Fruit fly (Drosophila melanogaster) whole organism, embryonic: ENCODE measurements around the gene Acph-1.

ENCODE experiments used
- CG10959 ChIP-seq: fragments of 200-800 bp; sonication (Bioruptor generic); IDR thresholded peaks from 2 replicates; pipeline ENCODE4 v1.3.6; 2022; ENCODE audit warnings: missing biosample characterization, missing genetic modification characterization
- CG11504 ChIP-seq: fragments of 200-800 bp; sonication (Bioruptor generic); optimal IDR thresholded peaks from 3 replicates; lab custom pipeline; 2019; ENCODE audit warnings: missing biosample characterization, mild to moderate bottlenecking, missing genetic modification characterization, moderate library complexity
- CG12744 ChIP-seq: fragments of 200-800 bp; sonication (Bioruptor generic); optimal IDR thresholded peaks from 2 replicates; lab custom pipeline; 2016; ENCODE audit warnings: missing biosample characterization, missing genetic modification characterization
- CG14014 ChIP-seq: fragments of 200-800 bp; sonication (Bioruptor generic); IDR thresholded peaks from 2 replicates; pipeline ENCODE4 v1.3.6; 2022; ENCODE audit warnings: missing biosample characterization, missing genetic modification characterization
- CG1647 ChIP-seq: fragments of 200-800 bp; sonication (Bioruptor generic); optimal IDR thresholded peaks from 3 replicates; lab custom pipeline; 2016; ENCODE audit warnings: missing biosample characterization, missing genetic modification characterization
- CG4424 ChIP-seq: fragments of 200-800 bp; sonication (Bioruptor generic); optimal IDR thresholded peaks from 3 replicates; lab custom pipeline; 2016; ENCODE audit warnings: missing biosample characterization, missing genetic modification characterization
- CG5245 ChIP-seq: fragments of 200-800 bp; sonication (Bioruptor generic); optimal IDR thresholded peaks from 3 replicates; lab custom pipeline; 2016; ENCODE audit warnings: missing biosample characterization, missing genetic modification characterization
- CG6791 ChIP-seq: fragments of 200-800 bp; sonication (Bioruptor generic); IDR thresholded peaks from 3 replicates; pipeline ENCODE4 v1.3.6; 2022; ENCODE audit warnings: missing biosample characterization, missing genetic modification characterization; ENCODE audit not compliant: partially characterized antibody
- CG9215 ChIP-seq: fragments of 200-800 bp; sonication (Bioruptor generic); IDR thresholded peaks from 2 replicates; pipeline ENCODE4 v1.3.6; 2022; ENCODE audit warnings: missing biosample characterization, missing genetic modification characterization
- Dek ChIP-seq: fragments of 200-800 bp; sonication (Bioruptor generic); optimal IDR thresholded peaks from 3 replicates; lab custom pipeline; 2019; ENCODE audit warnings: missing biosample characterization, mild to moderate bottlenecking, missing genetic modification characterization, moderate library complexity
- Drgx ChIP-seq: fragments of 200-800 bp; sonication (Bioruptor generic); IDR thresholded peaks from 2 replicates; pipeline ENCODE4 v1.3.6; 2022; ENCODE audit warnings: missing biosample characterization, missing genetic modification characterization
- ERR ChIP-seq: fragments of 200-800 bp; sonication (Bioruptor generic); optimal IDR thresholded peaks from 2 replicates; lab custom pipeline; 2016; ENCODE audit warnings: missing biosample characterization, missing genetic modification characterization
- Ets65A ChIP-seq: fragments of 200-800 bp; sonication (Bioruptor generic); peaks from one replicate; lab custom pipeline; 2016; ENCODE audit warnings: missing biosample characterization, missing genetic modification characterization
- HLHmδ ChIP-seq: fragments of 200-800 bp; sonication (Bioruptor generic); optimal IDR thresholded peaks from 2 replicates; lab custom pipeline; 2018; ENCODE audit warnings: missing biosample characterization, mild to moderate bottlenecking, missing genetic modification characterization, moderate library complexity
- Hsf ChIP-seq: fragments of 200-800 bp; sonication (Bioruptor generic); optimal IDR thresholded peaks from 3 replicates; lab custom pipeline; 2016; ENCODE audit warnings: missing biosample characterization, missing genetic modification characterization
- MBD-R2 ChIP-seq: fragments of 200-800 bp; sonication (Bioruptor generic); IDR thresholded peaks from 2 replicates; pipeline ENCODE4 v1.3.6; 2022; ENCODE audit warnings: missing biosample characterization, missing genetic modification characterization
- Pdp1 ChIP-seq, 2 experiments: fragments of 200-800 bp; sonication (Bioruptor generic); optimal IDR thresholded peaks; 3 replicates each; lab custom pipeline; 2016; ENCODE audit warnings: missing biosample characterization in 2 of 2, missing genetic modification characterization in 2 of 2, mild to moderate bottlenecking in 1 of 2, moderate library complexity in 1 of 2
- Sox100B ChIP-seq: fragments of 200-800 bp; sonication (Bioruptor generic); optimal IDR thresholded peaks from 3 replicates; lab custom pipeline; 2018; ENCODE audit warnings: missing biosample characterization, mild to moderate bottlenecking, missing genetic modification characterization
- Usf ChIP-seq: fragments of 200-800 bp; sonication (Bioruptor generic); optimal IDR thresholded peaks from 2 replicates; lab custom pipeline; 2017; ENCODE audit warnings: missing genotype, missing biosample characterization, missing genetic modification characterization
- bsh ChIP-seq, 2 experiments: fragments of 200-800 bp; sonication (Bioruptor generic); optimal IDR thresholded peaks; 2 replicates each; lab custom pipeline; 2017 to 2018; ENCODE audit warnings: mild to moderate bottlenecking in 2 of 2, missing biosample characterization in 2 of 2, missing genetic modification characterization in 2 of 2, moderate library complexity in 1 of 2
- ci ChIP-seq: fragments of 200-800 bp; sonication (Bioruptor generic); IDR thresholded peaks from 3 replicates; pipeline ENCODE4 v1.3.6; 2022; ENCODE audit warnings: missing biosample characterization, missing genetic modification characterization
- ewg ChIP-seq: fragments of 200-800 bp; sonication (Bioruptor generic); optimal IDR thresholded peaks from 3 replicates; lab custom pipeline; 2017; ENCODE audit warnings: mild to moderate bottlenecking, missing biosample characterization, missing genetic modification reagents, missing genetic modification characterization
- exex ChIP-seq: fragments of 200-800 bp; sonication (Bioruptor generic); optimal IDR thresholded peaks from 4 replicates; lab custom pipeline; 2018; ENCODE audit warnings: missing biosample characterization, mild to moderate bottlenecking, missing genetic modification characterization, moderate library complexity
- fu2 ChIP-seq: fragments of 200-800 bp; sonication (Bioruptor generic); optimal IDR thresholded peaks from 2 replicates; lab custom pipeline; 2016; ENCODE audit warnings: missing biosample characterization, missing genetic modification characterization
- nerfin-2 ChIP-seq: fragments of 200-800 bp; sonication (Bioruptor generic); IDR thresholded peaks from 2 replicates; pipeline ENCODE4 v1.3.6; 2022; ENCODE audit warnings: missing biosample characterization, missing genetic modification characterization; ENCODE audit not compliant: partially characterized antibody
- nom ChIP-seq: fragments of 200-800 bp; sonication (Bioruptor generic); optimal IDR thresholded peaks from 2 replicates; lab custom pipeline; 2017; ENCODE audit warnings: missing biosample characterization, missing genetic modification characterization, mild to moderate bottlenecking, moderate library complexity, missing genetic modification reagents
- oc ChIP-seq: fragments of 200-800 bp; sonication (Bioruptor generic); optimal IDR thresholded peaks from 2 replicates; lab custom pipeline; 2018; ENCODE audit warnings: missing biosample characterization, mild to moderate bottlenecking, missing genetic modification characterization, moderate library complexity
- org-1 ChIP-seq: fragments of 200-800 bp; sonication (Bioruptor generic); optimal IDR thresholded peaks from 2 replicates; lab custom pipeline; 2017; ENCODE audit warnings: missing biosample characterization, missing genetic modification characterization
- pho ChIP-seq: fragments of 200-800 bp; sonication (Bioruptor generic); optimal IDR thresholded peaks from 2 replicates; lab custom pipeline; 2016; ENCODE audit warnings: missing biosample characterization, missing genetic modification characterization
- pum ChIP-seq: fragments of 200-800 bp; sonication (Bioruptor generic); optimal IDR thresholded peaks from 2 replicates; lab custom pipeline; 2016; ENCODE audit warnings: missing biosample characterization, missing genetic modification characterization
- ranshi ChIP-seq: fragments of 200-800 bp; sonication (Bioruptor generic); IDR thresholded peaks from 2 replicates; pipeline ENCODE4 v1.3.6; 2022; ENCODE audit warnings: missing biosample characterization, missing genetic modification characterization
- run ChIP-seq: fragments of 200-800 bp; sonication (Bioruptor generic); optimal IDR thresholded peaks from 3 replicates; lab custom pipeline; 2018; ENCODE audit warnings: missing biosample characterization, mild to moderate bottlenecking, missing genetic modification characterization
- sens ChIP-seq: fragments of 200-800 bp; sonication (Bioruptor generic); peaks from one replicate; lab custom pipeline; 2016; ENCODE audit warnings: missing biosample characterization, missing genetic modification characterization
- stwl ChIP-seq: fragments of 200-800 bp; sonication (Bioruptor generic); optimal IDR thresholded peaks from 3 replicates; lab custom pipeline; 2018; ENCODE audit warnings: missing biosample characterization, mild to moderate bottlenecking, missing genetic modification characterization, moderate library complexity
- sug ChIP-seq: fragments of 200-800 bp; optimal IDR thresholded peaks from 2 replicates; lab custom pipeline; 2019; ENCODE audit warnings: missing biosample characterization, mild to moderate bottlenecking, missing genetic modification characterization, moderate library complexity
- tap ChIP-seq: fragments of 200-800 bp; optimal IDR thresholded peaks from 3 replicates; lab custom pipeline; 2019; ENCODE audit warnings: missing biosample characterization, mild to moderate bottlenecking, missing genetic modification characterization, moderate library complexity
- trh ChIP-seq: fragments of 200-800 bp; sonication (Bioruptor generic); optimal IDR thresholded peaks from 2 replicates; lab custom pipeline; 2016; ENCODE audit warnings: missing biosample characterization, missing genetic modification characterization
- zfh2 ChIP-seq: fragments of 200-800 bp; sonication (Bioruptor generic); optimal IDR thresholded peaks from 2 replicates; lab custom pipeline; 2016; ENCODE audit warnings: missing biosample characterization, missing genetic modification characterization

The Acph-1 gene

dm6 chr3R:30014977-30015514, 21.8 kb upstream of the Acph-1 start, which contains the start of gene CG7920 (continued):
- TF ChIP-seq CG4424 (GFP tag; lab: Kevin White, UChicago): peak; percentile 20
- no peak for TF ChIP-seq fu2 (GFP tag; lab: Kevin White, UChicago)
- peak; percentile 22 for TF ChIP-seq Dek (tag; lab: Kevin White, UChicago)

DNA sequence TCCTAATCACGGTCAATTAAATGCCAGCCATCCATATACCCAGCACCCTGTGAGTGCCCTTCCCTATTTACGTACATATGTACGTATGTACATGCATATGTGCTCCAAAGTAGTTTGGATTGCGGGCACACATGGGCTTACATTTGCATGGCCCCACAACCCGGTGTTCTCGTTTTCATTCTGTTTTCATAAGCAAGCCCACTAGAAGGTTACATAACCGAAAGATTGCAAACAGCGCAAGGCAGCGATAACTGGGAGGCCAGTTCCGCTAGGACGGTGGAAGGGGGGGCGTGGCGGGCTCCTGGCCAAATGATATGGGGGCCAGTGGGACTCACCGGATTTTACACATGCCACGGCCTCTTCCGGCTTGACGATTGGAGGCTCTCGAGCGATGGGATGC, 21.3 kb upstream of the Acph-1 start:
- TF ChIP-seq exex: no peak
- no peak for TF ChIP-seq zfh2 (GFP tag; lab: Kevin White, UChicago)
- no peak for TF ChIP-seq CG1647 (GFP tag; lab: Kevin White, UChicago)
- TF ChIP-seq sug (tag; lab: Kevin White, UChicago): peak; percentile 31
- 0 out of 3 replicates have a peak, but pooled peaks have one; percentile 8 for TF ChIP-seq CG6791 (GFP tag; lab: Robert Waterston, UW)
- TF ChIP-seq ci (GFP tag; lab: Robert Waterston, UW): peak; percentile 21; the same call in 1 of the 3 replicates
- no peak for TF ChIP-seq CG5245 (GFP tag; lab: Kevin White, UChicago)
- no peak for TF ChIP-seq CG10959 (GFP tag; lab: Robert Waterston, UW)
- TF ChIP-seq Pdp1 (GFP tag; optimal IDR thresholded peaks at IDR 0.05; lab: Kevin White, UChicago): peak in 1 of 2 experiments; percentile 91
- TF ChIP-seq Ets65A (GFP tag; lab: Kevin White, UChicago): no peak
- TF ChIP-seq, all 482 proteins: peak for 4

dm6 chr3R:30013909-30014308, 20.7 kb upstream of the Acph-1 start:
- no peak for TF ChIP-seq stwl
- TF ChIP-seq run (tag; lab: Kevin White, UChicago): no peak
- no peak for TF ChIP-seq oc (tag; lab: Kevin White, UChicago)
- peak; percentile 33 for TF ChIP-seq sens
- no peak for TF ChIP-seq org-1
- TF ChIP-seq tap: no peak
- no peak for TF ChIP-seq CG14014
- no peak for TF ChIP-seq Sox100B (GFP tag; lab: Kevin White, UChicago)
- no peak for TF ChIP-seq ranshi (GFP tag; lab: Robert Waterston, UW)
- TF ChIP-seq CG9215 (GFP tag; lab: Robert Waterston, UW): no peak
- peak; percentile 66 for TF ChIP-seq Drgx (GFP tag; lab: Robert Waterston, UW)
- no peak for TF ChIP-seq CG12744
- TF ChIP-seq trh (GFP tag; lab: Kevin White, UChicago): no peak
- no peak for TF ChIP-seq MBD-R2 (GFP tag; lab: Robert Waterston, UW)
- TF ChIP-seq Ets65A (GFP tag; lab: Kevin White, UChicago): peak; percentile 40
- no peak for TF ChIP-seq Usf
- no peak for TF ChIP-seq pum
- TF ChIP-seq nom (GFP tag; lab: Kevin White, UChicago): peak; percentile 98
- no peak for TF ChIP-seq ERR (GFP tag; lab: Kevin White, UChicago)
- peak in 1 of 2 experiments; percentile 67 for TF ChIP-seq bsh (GFP tag; optimal IDR thresholded peaks at IDR 0.05; lab: Kevin White, UChicago)
- no peak for TF ChIP-seq nerfin-2
- no peak for TF ChIP-seq ewg
- no peak for TF ChIP-seq Hsf (GFP tag; lab: Kevin White, UChicago)
- TF ChIP-seq pho (GFP tag; lab: Kevin White, UChicago): no peak
- no peak for TF ChIP-seq CG11504 (tag; lab: Kevin White, UChicago)
- no peak for TF ChIP-seq HLHmδ (GFP tag; lab: Kevin White, UChicago)
